Worm (Caenorhabditis elegans): ENCODE results near the gene clec-51.
"Not testable (repeated sequence)": the region's sequence is repeated elsewhere in the genome, so short reads cannot be mapped to it uniquely, and the experiment has no call there.

clec-51 gene

DNA sequence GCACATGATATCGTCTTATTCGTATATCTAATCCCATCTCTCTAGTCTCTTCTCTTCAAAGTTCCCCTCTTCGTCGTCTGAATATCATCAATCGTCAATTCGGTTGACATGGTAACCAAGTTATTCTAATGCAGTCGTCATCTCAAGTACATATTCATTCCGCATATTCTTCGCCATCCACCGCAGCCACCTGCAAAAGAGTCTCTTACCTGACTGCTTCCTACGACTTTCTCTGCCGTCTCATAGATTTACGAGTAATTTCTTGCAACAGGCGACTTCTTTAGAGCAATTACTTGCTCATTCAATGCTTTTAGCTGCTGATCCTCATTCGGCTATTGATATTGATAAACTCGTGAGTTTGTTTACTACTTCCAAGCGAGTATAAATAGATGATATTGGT, 36.2 kb downstream of the clec-51 start:
- TF ChIP-seq ama-1 (optimal IDR thresholded peaks at IDR 0.05) (no peak), ama-1 (GFP tag; optimal IDR thresholded peaks at IDR 0.05) (no peak), T07F8.4 (tag; optimal IDR thresholded peaks at IDR 0.05) (no peak), lin-26 (GFP tag; IDR thresholded peaks at IDR 0.05) (no peak), ceh-58 (GFP tag; IDR thresholded peaks at IDR 0.05) (no peak), ekl-4 (GFP tag; IDR thresholded peaks at IDR 0.05) (no peak), ceh-40 (GFP tag; IDR thresholded peaks at IDR 0.05) (no peak), ztf-25 (GFP tag; IDR thresholded peaks at IDR 0.05) (no peak), ceh-100 (GFP tag; IDR thresholded peaks at IDR 0.05) (no peak), rpc-1 (optimal IDR thresholded peaks at IDR 0.05) (no peak), rpc-1 (tag; optimal IDR thresholded peaks at IDR 0.05) (no peak)

DNA sequence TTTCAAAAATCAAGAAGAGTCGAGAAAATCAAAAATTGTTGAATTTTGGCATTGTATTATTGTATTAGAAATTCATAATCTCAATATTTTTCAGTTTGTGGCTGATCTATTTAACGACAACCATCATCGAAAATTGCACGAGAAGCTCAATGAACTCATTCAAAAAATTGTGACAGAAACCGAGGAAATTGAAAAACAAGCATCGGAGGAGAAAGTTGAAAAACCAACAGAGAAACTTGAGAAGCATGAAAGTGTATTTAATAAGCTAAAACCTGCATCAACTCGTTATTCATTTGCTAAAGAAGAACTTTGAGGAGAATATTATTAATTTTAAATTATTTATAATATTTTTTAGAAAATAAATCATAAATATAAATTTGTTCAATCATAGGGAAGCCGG, 36.7 kb downstream of the clec-51 start, which contains the start of gene ceph-41:
ceph-41 (plus strand) TSS at position 301 of the 400 bp plus-strand sequence.
- TF ChIP-seq nhr-27 (tag; optimal IDR thresholded peaks at IDR 0.05): no peak
- no peak for TF ChIP-seq Y53F4B.3 (GFP tag; IDR thresholded peaks at IDR 0.05)
- TF ChIP-seq sea-2 (GFP tag; IDR thresholded peaks at IDR 0.05): no peak
- TF ChIP-seq F22D6.2 (tag; optimal IDR thresholded peaks at IDR 0.05): no peak
- TF ChIP-seq mxl-1 (tag; optimal IDR thresholded peaks at IDR 0.05): no peak
- TF ChIP-seq ceh-58 (GFP tag; IDR thresholded peaks at IDR 0.05): no peak
- TF ChIP-seq ceh-79 (tag; optimal IDR thresholded peaks at IDR 0.05): no peak
- TF ChIP-seq ztf-26 (tag; optimal IDR thresholded peaks at IDR 0.05): no peak
- TF ChIP-seq bed-1 (GFP tag; IDR thresholded peaks at IDR 0.05): no peak

DNA sequence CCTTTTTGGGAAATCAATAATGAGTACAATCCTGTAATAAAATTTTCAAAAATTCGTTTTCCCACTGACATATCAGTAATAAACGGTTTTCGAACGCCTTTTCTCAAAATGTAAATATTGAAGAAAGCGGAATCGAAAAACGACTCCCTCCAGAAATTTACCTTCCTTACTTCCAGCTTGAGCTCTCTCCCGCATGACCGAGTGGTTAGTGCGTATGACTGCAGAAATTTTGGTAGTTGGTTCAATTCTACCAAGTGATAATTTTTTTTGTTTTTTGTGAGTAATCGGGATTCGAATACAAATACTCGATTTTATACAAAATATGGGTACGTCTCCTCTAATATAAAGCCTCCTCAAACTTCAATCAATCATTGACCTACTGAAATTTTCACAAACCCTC, 40.1 kb downstream of the clec-51 start:
- TF ChIP-seq rpc-1 (optimal IDR thresholded peaks at IDR 0.05): not testable (repeated sequence)
- TF ChIP-seq rpc-1 (tag; optimal IDR thresholded peaks at IDR 0.05): peak; percentile 27
- peak; percentile 50 for TF ChIP-seq hmg-1.2 (GFP tag; IDR thresholded peaks at IDR 0.05)
- peak; percentile 79 for TF ChIP-seq tbp1 (GFP tag; optimal IDR thresholded peaks at IDR 0.05)
- TF ChIP-seq B0261.1 (tag; optimal IDR thresholded peaks at IDR 0.05): peak; percentile 46
- peak; percentile 65; the same call in 1 of the 2 replicates for TF ChIP-seq lin-26 (GFP tag; IDR thresholded peaks at IDR 0.05)

DNA sequence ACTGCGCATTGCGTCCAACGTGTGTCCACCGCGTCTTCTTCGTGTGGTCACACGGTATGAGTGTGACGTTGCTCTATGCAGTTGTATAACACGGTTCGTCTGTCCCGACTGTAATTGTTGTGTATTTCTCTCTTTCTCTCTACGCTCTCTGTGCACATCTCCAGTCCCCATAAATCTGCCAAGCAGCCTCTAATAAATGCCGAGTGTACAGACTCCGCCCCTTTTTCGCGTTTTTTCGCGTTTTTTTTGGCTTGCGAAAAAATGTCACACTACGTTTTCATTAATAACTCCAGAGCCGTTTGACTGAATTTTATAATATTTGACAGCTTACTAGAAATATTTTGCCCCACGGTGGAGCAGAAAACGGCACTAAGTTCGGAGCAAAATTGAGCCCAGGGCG, 41.3 kb downstream of the clec-51 start, which contains the start of gene erp-44.3:
erp-44.3 (plus strand) TSS at position 301 of the 400 bp plus-strand sequence.
- TF ChIP-seq attf-5 (GFP tag; optimal IDR thresholded peaks at IDR 0.05); D2030.7 (GFP tag; IDR thresholded peaks at IDR 0.05); lag-1 (GFP tag; IDR thresholded peaks at IDR 0.05): not testable (repeated sequence)

DNA sequence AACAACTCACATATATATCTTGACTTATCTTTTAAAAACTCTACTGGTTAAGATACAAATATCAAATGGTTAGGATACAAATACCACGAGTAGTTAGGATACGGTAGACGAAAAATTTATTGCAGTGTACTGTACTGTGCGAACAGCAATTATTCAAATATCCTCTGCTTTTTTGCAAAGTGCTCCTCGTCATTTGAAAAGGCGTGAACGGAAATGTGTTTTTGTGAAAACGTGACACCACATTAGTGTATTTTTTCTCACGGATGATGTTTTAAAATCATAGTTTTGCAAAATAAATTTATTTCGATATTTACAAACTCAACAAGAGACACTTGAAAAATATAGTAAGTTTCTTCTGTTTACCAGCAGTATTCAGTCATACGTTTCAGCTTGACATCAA, 44.8 kb downstream of the clec-51 start, which contains the start of gene F42G8.8:
F42G8.8 (plus strand) TSS at position 301 of the 400 bp plus-strand sequence.
- no peak for TF ChIP-seq ztf-3 (GFP tag; optimal IDR thresholded peaks at IDR 0.05)
- TF ChIP-seq mcd-1 (GFP tag; IDR thresholded peaks at IDR 0.05): no peak
- TF ChIP-seq hmg-20 (GFP tag; IDR thresholded peaks at IDR 0.05): no peak
- no peak for TF ChIP-seq lsl-1 (GFP tag; optimal IDR thresholded peaks at IDR 0.05)

DNA sequence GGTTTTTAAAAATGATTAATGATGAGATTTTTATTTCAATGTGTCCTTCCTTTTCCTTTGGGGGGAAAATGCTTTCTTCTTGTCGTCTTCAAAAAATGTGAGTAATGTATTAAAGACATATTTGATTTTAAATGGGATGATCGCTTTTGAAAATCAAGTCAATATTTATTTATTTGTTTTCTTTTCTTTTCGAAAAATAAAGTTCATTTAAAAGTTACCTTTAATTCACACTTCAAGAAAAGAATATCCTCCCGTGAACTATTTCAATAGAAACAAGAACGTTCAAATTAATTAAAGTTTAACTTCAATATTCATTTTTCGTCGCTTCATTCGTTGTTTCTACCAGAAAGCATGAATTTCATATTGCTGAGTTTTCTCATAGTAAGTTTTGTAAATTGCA, 48.1 kb downstream of the clec-51 start, which contains the start of gene irld-8:
irld-8 (plus strand) TSS at position 301 of the 400 bp plus-strand sequence.
- TF ChIP-seq egl-44 (GFP tag; IDR thresholded peaks at IDR 0.05) (no peak), rpc-1 (optimal IDR thresholded peaks at IDR 0.05) (no peak), rpc-1 (tag; optimal IDR thresholded peaks at IDR 0.05) (no peak), lir-1 (GFP tag; conservative IDR thresholded peaks at IDR 0.05) (no peak), T07F8.4 (tag; optimal IDR thresholded peaks at IDR 0.05) (no peak), zim-3 (tag; optimal IDR thresholded peaks at IDR 0.05) (no peak), attf-5 (GFP tag; optimal IDR thresholded peaks at IDR 0.05) (no peak), hmg-20 (GFP tag; IDR thresholded peaks at IDR 0.05) (no peak), F37B4.10 (GFP tag; IDR thresholded peaks at IDR 0.05) (no peak), F22D6.2 (tag; optimal IDR thresholded peaks at IDR 0.05) (no peak), tbp1 (GFP tag; optimal IDR thresholded peaks at IDR 0.05) (no peak), hlh-12 (tag; optimal IDR thresholded peaks at IDR 0.05) (no peak), ama-1 (optimal IDR thresholded peaks at IDR 0.05) (no peak), ama-1 (GFP tag; optimal IDR thresholded peaks at IDR 0.05) (no peak), C17E4.6 (GFP tag; IDR thresholded peaks at IDR 0.05) (no peak), ets-4 (GFP tag; optimal IDR thresholded peaks at IDR 0.05) (no peak)
